Worm (Caenorhabditis elegans) whole organism, L4/young adult: ENCODE data around the gene srd-70.

Experiments
- W03F9.2 ChIP-seq: fragments of 150-350 bp; optimal IDR thresholded peaks from 2 replicates; lab custom pipeline; 2014; ENCODE audit warnings: missing biosample characterization, missing genetic modification characterization
- dao-5 ChIP-seq: sonication (generic microtip); optimal IDR thresholded peaks from 2 replicates; lab custom pipeline; 2016; ENCODE audit warnings: missing genotype, missing genetic modification characterization, moderate library complexity, missing compliant biosample characterization

- TF ChIP-seq dao-5 (tag; lab: Kevin White, UChicago) (no peak), W03F9.2 (tag; lab: Kevin White, UChicago) (no peak)
Observed at ce11 chrV:20413936-20414335, 40.0 kb upstream of the srd-70 start.
